Worm (Caenorhabditis elegans): ENCODE results near the gene pqn-53.
"Not testable (repeated sequence)": the region's sequence is repeated elsewhere in the genome, so short reads cannot be mapped to it uniquely, and the experiment has no call there.

Gene pqn-53

DNA sequence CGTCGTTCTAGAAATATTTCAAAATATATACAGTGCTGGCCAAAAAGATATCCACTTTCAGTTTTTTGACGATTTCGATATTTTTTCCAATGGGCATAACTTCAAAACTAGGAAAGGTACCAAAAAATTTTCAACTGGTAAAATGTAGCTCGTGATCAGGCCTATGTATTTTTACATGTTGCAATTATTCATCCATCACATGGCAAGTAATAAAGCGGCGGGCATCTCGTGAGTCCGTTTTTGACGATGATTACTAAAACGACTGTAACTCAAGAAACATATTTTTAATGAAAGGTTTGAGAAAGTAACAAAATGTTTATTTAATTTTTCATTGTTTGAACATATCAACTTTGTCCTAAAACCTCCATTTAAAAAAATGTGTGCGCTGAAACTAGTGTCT is 45.2 kb downstream of the pqn-53 start, which contains the start of gene F10C2.3:
TSS of gene F10C2.3 (plus strand) at position 301 of the 400 bp plus-strand sequence.
- TF ChIP-seq lin-32 (GFP tag; optimal IDR thresholded peaks at IDR 0.05); elt-1 (tag; optimal IDR thresholded peaks at IDR 0.05; ENCODE audit: borderline replicate concordance, insufficient read depth); blmp-1 (tag; optimal IDR thresholded peaks at IDR 0.05): not testable (repeated sequence)
